Worm (Caenorhabditis elegans): Measurements from ENCODE around the gene Y94A7B.11.

- no peak for TF ChIP-seq nfya-1 (tag; optimal IDR thresholded peaks at IDR 0.05; ENCODE audit: insufficient read depth)
- no peak for TF ChIP-seq nhr-23 (tag; optimal IDR thresholded peaks at IDR 0.05)
- no peak for TF ChIP-seq fkh-2 (tag; optimal IDR thresholded peaks at IDR 0.05)
- no peak for TF ChIP-seq nhr-237 (tag; optimal IDR thresholded peaks at IDR 0.05)
- no peak for TF ChIP-seq nhr-77 (tag; optimal IDR thresholded peaks at IDR 0.05)
- no peak for TF ChIP-seq nhr-11 (tag; optimal IDR thresholded peaks at IDR 0.05)
- TF ChIP-seq jun-1 (tag; optimal IDR thresholded peaks at IDR 0.05): no peak
- TF ChIP-seq egl-27 (tag; optimal IDR thresholded peaks at IDR 0.05): no peak
- TF ChIP-seq elt-2 (tag; optimal IDR thresholded peaks at IDR 0.05): no peak
Observed at ce11 chrV:17767768-17768167, 34.7 kb downstream of the Y94A7B.11 start.

Data from whole organism, L3 larva.